Fruit fly (Drosophila melanogaster): ENCODE data around the gene CG4678.

Gene CG4678

dm6 chrX:16654931-16655409 is 41.0 kb upstream of the CG4678 start, which contains the start of the genes Nemp and r (continued):
- TF ChIP-seq CG14667 (GFP tag; IDR thresholded peaks at IDR 0.05) (no peak), CG11560 (tag; IDR thresholded peaks at IDR 0.05) (peak; percentile 91), pb (GFP tag; optimal IDR thresholded peaks at IDR 0.05) (no peak), gro (GFP tag; optimal IDR thresholded peaks at IDR 0.05) (no peak), Sry-δ (GFP tag; optimal IDR thresholded peaks at IDR 0.05) (peak; percentile 65), twi (tag; optimal IDR thresholded peaks at IDR 0.05) (no peak), CG9797 (GFP tag; optimal IDR thresholded peaks at IDR 0.05) (peak; percentile 55), GATAe (GFP tag; conservative IDR thresholded peaks at IDR 0.05) (no peak), tup (GFP tag; optimal IDR thresholded peaks at IDR 0.05) (no peak), nau (GFP tag; optimal IDR thresholded peaks at IDR 0.05) (no peak), H2.0 (GFP tag; IDR thresholded peaks at IDR 0.05) (no peak), wor (GFP tag; IDR thresholded peaks at IDR 0.05) (no peak), Lhr (GFP tag; optimal IDR thresholded peaks at IDR 0.05) (peak; percentile 80), Dll (GFP tag; IDR thresholded peaks at IDR 0.05; ENCODE audit: partially characterized antibody) (peak; percentile 81), gcm (GFP tag; optimal IDR thresholded peaks at IDR 0.05) (no peak), NFAT (GFP tag; IDR thresholded peaks at IDR 0.05) (no peak), NK7.1 (GFP tag; optimal IDR thresholded peaks at IDR 0.05) (no peak), CG12155 (GFP tag; optimal IDR thresholded peaks at IDR 0.05) (no peak), CG6254 (GFP tag; optimal IDR thresholded peaks at IDR 0.05) (no peak), lbe (GFP tag; optimal IDR thresholded peaks at IDR 0.05) (no peak), Hr51 (GFP tag; optimal IDR thresholded peaks at IDR 0.05) (peak in 1 of 2 experiments; percentile 37), CG4360 (GFP tag; IDR thresholded peaks at IDR 0.05) (no peak), CG5180 (GFP tag; optimal IDR thresholded peaks at IDR 0.05) (no peak), CG7987 (GFP tag; optimal IDR thresholded peaks at IDR 0.05) (no peak), Gsc (GFP tag; IDR thresholded peaks at IDR 0.05) (no peak), CG8290 (GFP tag; optimal IDR thresholded peaks at IDR 0.05) (peak; percentile 30), CG8290 (tag; optimal IDR thresholded peaks at IDR 0.05) (no peak), CG11504 (tag; optimal IDR thresholded peaks at IDR 0.05) (peak; percentile 24), Bdp1 (GFP tag; optimal IDR thresholded peaks at IDR 0.05) (no peak), lola (GFP tag; optimal IDR thresholded peaks at IDR 0.05) (no peak), CG15601 (tag; optimal IDR thresholded peaks at IDR 0.05) (peak; percentile 77), CG13287 (GFP tag; IDR thresholded peaks at IDR 0.05; ENCODE audit: partially characterized antibody) (peak; percentile 74), TFAM (GFP tag; optimal IDR thresholded peaks at IDR 0.05) (no peak), D (optimal IDR thresholded peaks at IDR 0.05) (no peak), D (GFP tag; optimal IDR thresholded peaks at IDR 0.05) (no peak), vnd (GFP tag; IDR thresholded peaks at IDR 0.05; ENCODE audit: partially characterized antibody) (peak; percentile 62; the same call in 2 of the 3 replicates), schlank (tag; optimal IDR thresholded peaks at IDR 0.05) (no peak), Mrtf (GFP tag; IDR thresholded peaks at IDR 0.05) (no peak), CG34224 (GFP tag; IDR thresholded peaks at IDR 0.05; ENCODE audit: partially characterized antibody) (0 out of 3 replicates have a peak, but pooled peaks have one; percentile 19), CG13775 (GFP tag; optimal IDR thresholded peaks at IDR 0.05) (no peak), pita (GFP tag; optimal IDR thresholded peaks at IDR 0.05) (peak; percentile 84), E2f2 (GFP tag; IDR thresholded peaks at IDR 0.05) (peak; percentile 79), Bgb (GFP tag; IDR thresholded peaks at IDR 0.05; ENCODE audit: partially characterized antibody) (peak; percentile 65), Spps (tag; optimal IDR thresholded peaks at IDR 0.05) (no peak), CG15011 (GFP tag; optimal IDR thresholded peaks at IDR 0.05) (no peak), CHES-1-like (GFP tag; optimal IDR thresholded peaks at IDR 0.05) (no peak), Doc3 (GFP tag; IDR thresholded peaks at IDR 0.05; ENCODE audit: partially characterized antibody) (peak; percentile 64), cad (GFP tag; optimal IDR thresholded peaks at IDR 0.05) (no peak), CG10366 (GFP tag; IDR thresholded peaks at IDR 0.05) (no peak), ssp (GFP tag; IDR thresholded peaks at IDR 0.05) (no peak), insv (GFP tag; optimal IDR thresholded peaks at IDR 0.05) (no peak)
